Worm (Caenorhabditis elegans) whole organism, L2 larva: ENCODE results near the gene clec-160.

ENCODE experiments used
- ZK546.5 ChIP-seq: sonication (generic microtip); optimal IDR thresholded peaks from 2 replicates; lab custom pipeline; 2017; ENCODE audit warnings: missing biosample characterization, missing genetic modification characterization
- blmp-1 ChIP-seq: sonication (generic microtip); optimal IDR thresholded peaks from 2 replicates; lab custom pipeline; 2017; ENCODE audit warnings: missing genetic modification characterization, mild to moderate bottlenecking, missing compliant biosample characterization, antibody characterized with exemption, moderate library complexity; ENCODE audit not compliant: insufficient read depth
- dmd-4 ChIP-seq: sonication (generic microtip); optimal IDR thresholded peaks from 2 replicates; lab custom pipeline; 2017; ENCODE audit warnings: missing biosample characterization, missing genetic modification characterization
- mbf-1 ChIP-seq: sonication (generic microtip); optimal IDR thresholded peaks from 2 replicates; lab custom pipeline; 2017; ENCODE audit warnings: missing biosample characterization, missing genetic modification characterization
- nhr-11 ChIP-seq: fragments of 150-350 bp; optimal IDR thresholded peaks from 2 replicates; lab custom pipeline; 2014; ENCODE audit warnings: missing biosample characterization, missing genetic modification characterization
- nhr-21 ChIP-seq: fragments of 150-350 bp; optimal IDR thresholded peaks from 2 replicates; lab custom pipeline; 2014; ENCODE audit warnings: missing biosample characterization, missing genetic modification characterization
- nhr-23 ChIP-seq: fragments of 150-350 bp; optimal IDR thresholded peaks from 2 replicates; lab custom pipeline; 2014; ENCODE audit warnings: missing biosample characterization, missing genetic modification reagents, missing genetic modification characterization
- nhr-237 ChIP-seq: fragments of 150-350 bp; optimal IDR thresholded peaks from 2 replicates; lab custom pipeline; 2014; ENCODE audit warnings: missing biosample characterization, missing genetic modification characterization
- nhr-77 ChIP-seq: fragments of 150-350 bp; optimal IDR thresholded peaks from 2 replicates; lab custom pipeline; 2014; ENCODE audit warnings: missing biosample characterization, missing genetic modification characterization
- sem-4 ChIP-seq: fragments of 150-350 bp; optimal IDR thresholded peaks from 2 replicates; lab custom pipeline; 2014; ENCODE audit warnings: missing biosample characterization, missing genetic modification reagents, missing genetic modification characterization
- sma-9 ChIP-seq, 2 experiments: fragments of 150-350 bp in 1 of 2; sonication (generic microtip) in 1 of 2; optimal IDR thresholded peaks; 2 replicates each; lab custom pipeline; 2014 to 2016; ENCODE audit warnings: missing genetic modification characterization in 2 of 2, mild to moderate bottlenecking in 1 of 2, missing biosample characterization in 1 of 2, missing compliant biosample characterization in 1 of 2, missing genetic modification reagents in 1 of 2, moderate library complexity in 1 of 2
- unc-62 ChIP-seq: fragments of 150-350 bp; optimal IDR thresholded peaks from 2 replicates; lab custom pipeline; 2014; ENCODE audit warnings: missing biosample characterization, missing genetic modification reagents, missing genetic modification characterization
- zag-1 ChIP-seq: fragments of 150-350 bp; optimal IDR thresholded peaks from 2 replicates; lab custom pipeline; 2014; ENCODE audit warnings: missing biosample characterization, missing genetic modification characterization

ce11 chrIII:8271676-8272225 is 4.0 kb downstream of the clec-160 start, which contains the start of the genes mps-4 and F09G8.10:
- TF ChIP-seq unc-62 (no peak), nhr-237 (tag; lab: Kevin White, UChicago) (no peak), sma-9 (GFP tag; optimal IDR thresholded peaks at IDR 0.05; lab: Kevin White, UChicago) (no peak), sma-9 (tag; optimal IDR thresholded peaks at IDR 0.05; lab: Kevin White, UChicago) (no peak), nhr-11 (tag; lab: Kevin White, UChicago) (no peak), dmd-4 (no peak), zag-1 (tag; lab: Kevin White, UChicago) (no peak), nhr-77 (tag; lab: Kevin White, UChicago) (no peak), ZK546.5 (tag; lab: Kevin White, UChicago) (no peak), blmp-1 (no peak), nhr-23 (tag; lab: Kevin White, UChicago) (no peak), sem-4 (tag; lab: Kevin White, UChicago) (no peak), mbf-1 (tag; lab: Kevin White, UChicago) (no peak), nhr-21 (no peak)
